Worm (Caenorhabditis elegans): Measurements from ENCODE around the gene algn-12.

Gene algn-12

ce11 chrV:8034811-8035210 lies at the start of gene algn-12:
TSS of gene algn-12 (plus strand) at chrV:8035111.
- no peak for TF ChIP-seq cog-1 (tag; optimal IDR thresholded peaks at IDR 0.05)
- no peak for TF ChIP-seq ref-1 (GFP tag; conservative IDR thresholded peaks at IDR 0.05)
- no peak for TF ChIP-seq tab-1 (GFP tag; IDR thresholded peaks at IDR 0.05)
- TF ChIP-seq ztf-23 (GFP tag; IDR thresholded peaks at IDR 0.05): no peak
- TF ChIP-seq klf-2 (GFP tag; conservative IDR thresholded peaks at IDR 0.05): no peak

ce11 chrV:7985860-7986259 lies 49.1 kb upstream of the algn-12 start, which contains the start of gene Y97E10AL.1:
TSS of gene Y97E10AL.1 (plus strand) at chrV:7986160.
- no peak for TF ChIP-seq flt-1 (GFP tag; IDR thresholded peaks at IDR 0.05)
- no peak for TF ChIP-seq ztf-29 (GFP tag; IDR thresholded peaks at IDR 0.05)
- no peak for TF ChIP-seq T22C8.4 (GFP tag; IDR thresholded peaks at IDR 0.05)
- TF ChIP-seq ref-1 (GFP tag; conservative IDR thresholded peaks at IDR 0.05): no peak
- TF ChIP-seq klf-2 (GFP tag; conservative IDR thresholded peaks at IDR 0.05): no peak
- TF ChIP-seq ztf-23 (GFP tag; IDR thresholded peaks at IDR 0.05): no peak
- no peak for TF ChIP-seq med-1 (GFP tag; optimal IDR thresholded peaks at IDR 0.05; ENCODE audit: insufficient read depth)
- TF ChIP-seq tab-1 (GFP tag; IDR thresholded peaks at IDR 0.05): no peak
- no peak for TF ChIP-seq cog-1 (tag; optimal IDR thresholded peaks at IDR 0.05)

- no peak for TF ChIP-seq ztf-23 (GFP tag; IDR thresholded peaks at IDR 0.05)
- no peak for TF ChIP-seq cog-1 (tag; optimal IDR thresholded peaks at IDR 0.05)
- no peak for TF ChIP-seq flt-1 (GFP tag; IDR thresholded peaks at IDR 0.05)
- TF ChIP-seq T22C8.4 (GFP tag; IDR thresholded peaks at IDR 0.05): no peak
- TF ChIP-seq tab-1 (GFP tag; IDR thresholded peaks at IDR 0.05): no peak
- no peak for TF ChIP-seq med-1 (GFP tag; optimal IDR thresholded peaks at IDR 0.05; ENCODE audit: insufficient read depth)
Measured at ce11 chrV:7994570-7994969, 40.3 kb upstream of the algn-12 start, which contains the start of gene ceh-76. TSS of gene ceh-76 (minus strand) at chrV:7994670.

ce11 chrV:7995165-7995564 lies 39.7 kb upstream of the algn-12 start:
- TF ChIP-seq med-1 (GFP tag; optimal IDR thresholded peaks at IDR 0.05; ENCODE audit: insufficient read depth) (no peak), T22C8.4 (GFP tag; IDR thresholded peaks at IDR 0.05) (no peak), tab-1 (GFP tag; IDR thresholded peaks at IDR 0.05) (no peak), cog-1 (tag; optimal IDR thresholded peaks at IDR 0.05) (no peak), flt-1 (GFP tag; IDR thresholded peaks at IDR 0.05) (no peak), ztf-23 (GFP tag; IDR thresholded peaks at IDR 0.05) (no peak), klf-2 (GFP tag; conservative IDR thresholded peaks at IDR 0.05) (no peak), ref-1 (GFP tag; conservative IDR thresholded peaks at IDR 0.05) (no peak), ztf-29 (GFP tag; IDR thresholded peaks at IDR 0.05) (no peak)

ce11 chrV:7995878-7996277 lies 39.0 kb upstream of the algn-12 start, which contains the start of gene Y97E10AR.2:
TSS of gene Y97E10AR.2 (plus strand) at chrV:7996178.
- TF ChIP-seq flt-1 (GFP tag; IDR thresholded peaks at IDR 0.05) (no peak), cog-1 (tag; optimal IDR thresholded peaks at IDR 0.05) (no peak), ref-1 (GFP tag; conservative IDR thresholded peaks at IDR 0.05) (no peak)

- no peak for TF ChIP-seq med-1 (GFP tag; optimal IDR thresholded peaks at IDR 0.05; ENCODE audit: insufficient read depth)
- peak; percentile 72 for TF ChIP-seq cog-1 (tag; optimal IDR thresholded peaks at IDR 0.05)
- TF ChIP-seq ztf-23 (GFP tag; IDR thresholded peaks at IDR 0.05): peak; percentile 5; the same call in 1 of the 2 replicates
- no peak for TF ChIP-seq ref-1 (GFP tag; conservative IDR thresholded peaks at IDR 0.05)
- TF ChIP-seq flt-1 (GFP tag; IDR thresholded peaks at IDR 0.05): no peak
Measured at ce11 chrV:8000929-8001513, 33.9 kb upstream of the algn-12 start, which contains the start of gene Y97E10AR.1. TSS of gene Y97E10AR.1 (plus strand) at chrV:8001463.

ce11 chrV:8005000-8005399 lies 29.9 kb upstream of the algn-12 start, which contains the start of gene Y97E10AR.8:
TSS of gene Y97E10AR.8 (plus strand) at chrV:8005300.
- no peak for TF ChIP-seq ztf-29 (GFP tag; IDR thresholded peaks at IDR 0.05)
- no peak for TF ChIP-seq med-1 (GFP tag; optimal IDR thresholded peaks at IDR 0.05; ENCODE audit: insufficient read depth)
- TF ChIP-seq ztf-23 (GFP tag; IDR thresholded peaks at IDR 0.05): no peak
- TF ChIP-seq klf-2 (GFP tag; conservative IDR thresholded peaks at IDR 0.05): no peak
- TF ChIP-seq tab-1 (GFP tag; IDR thresholded peaks at IDR 0.05): no peak
- no peak for TF ChIP-seq T22C8.4 (GFP tag; IDR thresholded peaks at IDR 0.05)
- no peak for TF ChIP-seq ref-1 (GFP tag; conservative IDR thresholded peaks at IDR 0.05)
- no peak for TF ChIP-seq cog-1 (tag; optimal IDR thresholded peaks at IDR 0.05)

ce11 chrV:8007460-8008292 lies 27.2 kb upstream of the algn-12 start, which contains the start of gene Y97E10AR.3:
TSS of gene Y97E10AR.3 (minus strand) at chrV:8007510.
- no peak for TF ChIP-seq ref-1 (GFP tag; conservative IDR thresholded peaks at IDR 0.05)
- TF ChIP-seq flt-1 (GFP tag; IDR thresholded peaks at IDR 0.05): no peak
- TF ChIP-seq T22C8.4 (GFP tag; IDR thresholded peaks at IDR 0.05): no peak
- TF ChIP-seq med-1 (GFP tag; optimal IDR thresholded peaks at IDR 0.05; ENCODE audit: insufficient read depth): no peak
- no peak for TF ChIP-seq tab-1 (GFP tag; IDR thresholded peaks at IDR 0.05)
- TF ChIP-seq klf-2 (GFP tag; conservative IDR thresholded peaks at IDR 0.05): no peak
- no peak for TF ChIP-seq cog-1 (tag; optimal IDR thresholded peaks at IDR 0.05)

ce11 chrV:8010103-8010502 lies 24.8 kb upstream of the algn-12 start, which contains the start of gene Y97E10AR.4:
TSS of gene Y97E10AR.4 (minus strand) at chrV:8010233.
- TF ChIP-seq ref-1 (GFP tag; conservative IDR thresholded peaks at IDR 0.05): no peak

ce11 chrV:8010846-8011245 lies 24.1 kb upstream of the algn-12 start, which contains the start of gene lmtr-2:
TSS of gene lmtr-2 (minus strand) at chrV:8011106.
- TF ChIP-seq klf-2 (GFP tag; conservative IDR thresholded peaks at IDR 0.05) (no peak), med-1 (GFP tag; optimal IDR thresholded peaks at IDR 0.05; ENCODE audit: insufficient read depth) (no peak), ztf-23 (GFP tag; IDR thresholded peaks at IDR 0.05) (no peak), ref-1 (GFP tag; conservative IDR thresholded peaks at IDR 0.05) (no peak), tab-1 (GFP tag; IDR thresholded peaks at IDR 0.05) (no peak), flt-1 (GFP tag; IDR thresholded peaks at IDR 0.05) (no peak), ztf-29 (GFP tag; IDR thresholded peaks at IDR 0.05) (no peak), cog-1 (tag; optimal IDR thresholded peaks at IDR 0.05) (no peak), T22C8.4 (GFP tag; IDR thresholded peaks at IDR 0.05) (no peak)

All from whole organism, midembryonic.